Fruit fly (Drosophila melanogaster): ENCODE measurements around the gene Diedel.

dm6 chr3R:29538436-29538835 is 44.8 kb downstream of the Diedel start:
- TF ChIP-seq cg (GFP tag; optimal IDR thresholded peaks at IDR 0.05) = no peak
- TF ChIP-seq CG9797 (GFP tag; optimal IDR thresholded peaks at IDR 0.05) = no peak
- TF ChIP-seq CG1647 (GFP tag; optimal IDR thresholded peaks at IDR 0.05) = no peak
- no peak for TF ChIP-seq CG2712 (tag; optimal IDR thresholded peaks at IDR 0.05)
- TF ChIP-seq GATAe (GFP tag; conservative IDR thresholded peaks at IDR 0.05) = no peak
- no peak for TF ChIP-seq pan (optimal IDR thresholded peaks at IDR 0.05)
- TF ChIP-seq pan (GFP tag; optimal IDR thresholded peaks at IDR 0.05 in 1 of 2, IDR thresholded peaks at IDR 0.05 in 1 of 2) = no peak
